Fruit fly (Drosophila melanogaster): ENCODE data around the gene sn.
A peak's percentile ranks its signal among the peaks of the same experiment; 100 is the strongest.

Gene sn

DNA sequence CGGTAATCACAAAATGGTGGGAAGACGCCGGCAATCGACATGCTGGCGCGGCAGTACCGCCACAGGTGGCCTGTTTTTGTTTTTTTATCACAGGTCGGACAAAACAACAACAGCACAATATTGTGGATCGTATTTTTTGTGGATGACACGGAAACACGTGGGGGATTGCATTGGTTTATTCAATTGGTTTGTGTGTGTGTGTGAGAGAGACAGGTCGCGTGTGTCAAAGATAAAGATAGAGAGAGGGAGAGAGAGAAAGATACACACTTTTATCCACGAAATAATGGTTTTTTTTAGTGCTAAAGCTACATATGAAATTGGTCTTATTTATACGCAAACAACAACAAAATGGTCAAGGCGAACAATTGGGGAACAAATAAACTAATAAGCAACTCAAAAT is 4.8 kb upstream of the sn start (continued):
- TF ChIP-seq ttk (GFP tag; IDR thresholded peaks at IDR 0.05) (no peak), CG3847 (GFP tag; IDR thresholded peaks at IDR 0.05) (no peak), CG13296 (GFP tag; optimal IDR thresholded peaks at IDR 0.05) (no peak), cg (GFP tag; optimal IDR thresholded peaks at IDR 0.05) (peak; percentile 77), CG15479 (GFP tag; optimal IDR thresholded peaks at IDR 0.05) (peak; percentile 41), CG31365 (tag; optimal IDR thresholded peaks at IDR 0.05) (no peak), CG7372 (GFP tag; IDR thresholded peaks at IDR 0.05) (no peak), CG31441 (GFP tag; IDR thresholded peaks at IDR 0.05) (no peak), CrebB (tag; optimal IDR thresholded peaks at IDR 0.05) (no peak), CG1832 (GFP tag; optimal IDR thresholded peaks at IDR 0.05) (peak; percentile 33), zfh2 (GFP tag; optimal IDR thresholded peaks at IDR 0.05) (no peak), slbo (GFP tag; IDR thresholded peaks at IDR 0.05) (no peak), CG17186 (GFP tag; optimal IDR thresholded peaks at IDR 0.05) (no peak), CG18764 (GFP tag; optimal IDR thresholded peaks at IDR 0.05) (no peak), nerfin-1 (tag; optimal IDR thresholded peaks at IDR 0.05) (peak; percentile 74), bcd (GFP tag; optimal IDR thresholded peaks at IDR 0.05) (no peak), sc (optimal IDR thresholded peaks at IDR 0.05) (no peak), sc (GFP tag; optimal IDR thresholded peaks at IDR 0.05) (no peak), Six4 (GFP tag; optimal IDR thresholded peaks at IDR 0.05) (no peak), ranshi (GFP tag; IDR thresholded peaks at IDR 0.05) (no peak), Lim3 (GFP tag; IDR thresholded peaks at IDR 0.05) (no peak), hth (optimal IDR thresholded peaks at IDR 0.05) (no peak), eyg (GFP tag; optimal IDR thresholded peaks at IDR 0.05) (no peak), br (optimal IDR thresholded peaks at IDR 0.05) (no peak), CG2116 (GFP tag; optimal IDR thresholded peaks at IDR 0.05) (no peak), tna (GFP tag; IDR thresholded peaks at IDR 0.05; ENCODE audit: partially characterized antibody) (0 out of 2 replicates have a peak, but pooled peaks have one; percentile 13), Optix (GFP tag; IDR thresholded peaks at IDR 0.05) (no peak), Sin3A (optimal IDR thresholded peaks at IDR 0.05) (no peak), Dfd (GFP tag; optimal IDR thresholded peaks at IDR 0.05) (no peak), Pdp1 (GFP tag; optimal IDR thresholded peaks at IDR 0.05) (no peak), CG7839 (tag; optimal IDR thresholded peaks at IDR 0.05) (no peak), HmgD (GFP tag; optimal IDR thresholded peaks at IDR 0.05) (no peak), zfh1 (GFP tag; IDR thresholded peaks at IDR 0.05) (no peak), sob (GFP tag; IDR thresholded peaks at IDR 0.05) (no peak), pita (GFP tag; optimal IDR thresholded peaks at IDR 0.05) (no peak), yki (optimal IDR thresholded peaks at IDR 0.05) (no peak), cwo (GFP tag; optimal IDR thresholded peaks at IDR 0.05) (peak; percentile 28), CG4707 (GFP tag; optimal IDR thresholded peaks at IDR 0.05) (no peak), Lpt (GFP tag; optimal IDR thresholded peaks at IDR 0.05) (no peak), gsb-n (tag; optimal IDR thresholded peaks at IDR 0.05) (no peak), Bdp1 (GFP tag; optimal IDR thresholded peaks at IDR 0.05) (no peak), chm (GFP tag; IDR thresholded peaks at IDR 0.05) (peak; percentile 46; the same call in 1 of the 2 replicates), CG32532 (GFP tag; IDR thresholded peaks at IDR 0.05) (no peak), chn (GFP tag; optimal IDR thresholded peaks at IDR 0.05) (no peak), dm (GFP tag; optimal IDR thresholded peaks at IDR 0.05) (peak; percentile 86), MTF-1 (GFP tag; optimal IDR thresholded peaks at IDR 0.05; ENCODE audit: borderline replicate concordance) (no peak), CG12299 (tag; optimal IDR thresholded peaks at IDR 0.05) (no peak), CG10267 (tag; optimal IDR thresholded peaks at IDR 0.05) (no peak), CG9932 (GFP tag; IDR thresholded peaks at IDR 0.05) (no peak), Stat92E (GFP tag; optimal IDR thresholded peaks at IDR 0.05) (no peak), Hmr (GFP tag; optimal IDR thresholded peaks at IDR 0.05) (no peak), Hand (GFP tag; optimal IDR thresholded peaks at IDR 0.05) (no peak), Max (GFP tag; optimal IDR thresholded peaks at IDR 0.05) (peak; percentile 56)

Data from whole organism, embryonic.